Worm (Caenorhabditis elegans): ENCODE data around the gene C08F11.12.

ce11 chrIV:13678649-13679048 is 27.3 kb upstream of the C08F11.12 start, which contains the start of gene srlf-26:
- no peak for TF ChIP-seq skn-1 (tag; optimal IDR thresholded peaks at IDR 0.05)
- no peak for TF ChIP-seq fkh-10 (GFP tag; optimal IDR thresholded peaks at IDR 0.05)
- no peak for TF ChIP-seq lir-3 (tag; optimal IDR thresholded peaks at IDR 0.05; ENCODE audit: poor library complexity)
- TF ChIP-seq unc-62 (GFP tag; optimal IDR thresholded peaks at IDR 0.05) = no peak
- TF ChIP-seq zip-4 (GFP tag; optimal IDR thresholded peaks at IDR 0.05) = no peak
- TF ChIP-seq unc-130 (tag; optimal IDR thresholded peaks at IDR 0.05) = no peak
- TF ChIP-seq nhr-11 (tag; optimal IDR thresholded peaks at IDR 0.05) = no peak
